Fruit fly (Drosophila melanogaster) whole organism, embryonic: ENCODE measurements around the gene ec.

Experiments
- Bdp1 ChIP-seq: fragments of 200-800 bp; sonication (Bioruptor generic); optimal IDR thresholded peaks from 3 replicates; lab custom pipeline; 2016; ENCODE audit warnings: missing biosample characterization, missing genetic modification characterization
- CG10321 ChIP-seq: fragments of 200-800 bp; sonication (Bioruptor generic); IDR thresholded peaks from 2 replicates; pipeline ENCODE4 v1.3.6; 2022; ENCODE audit warnings: missing biosample characterization, missing genetic modification characterization
- CG10959 ChIP-seq: fragments of 200-800 bp; sonication (Bioruptor generic); IDR thresholded peaks from 2 replicates; pipeline ENCODE4 v1.3.6; 2022; ENCODE audit warnings: missing biosample characterization, missing genetic modification characterization
- CG12071 ChIP-seq: fragments of 200-800 bp; sonication (Bioruptor generic); optimal IDR thresholded peaks from 3 replicates; lab custom pipeline; 2018; ENCODE audit warnings: missing biosample characterization, mild to moderate bottlenecking, missing genetic modification characterization
- CG13296 ChIP-seq: fragments of 200-800 bp; sonication (Bioruptor generic); optimal IDR thresholded peaks from 3 replicates; lab custom pipeline; 2018; ENCODE audit warnings: missing biosample characterization, mild to moderate bottlenecking, missing genetic modification characterization
- CG14667 ChIP-seq: fragments of 200-800 bp; sonication (Bioruptor generic); IDR thresholded peaks from 2 replicates; pipeline ENCODE4 v1.3.6; 2022; ENCODE audit warnings: missing biosample characterization, missing genetic modification characterization
- CG15269 ChIP-seq: fragments of 200-800 bp; sonication (Bioruptor generic); optimal IDR thresholded peaks from 2 replicates; lab custom pipeline; 2018; ENCODE audit warnings: missing biosample characterization, mild to moderate bottlenecking, missing genetic modification characterization, moderate library complexity
- CG16779 ChIP-seq: fragments of 200-800 bp; sonication (Bioruptor generic); IDR thresholded peaks from 2 replicates; pipeline ENCODE4 v1.3.6; 2022; ENCODE audit warnings: missing biosample characterization, missing genetic modification characterization
- CG17359 ChIP-seq: fragments of 200-800 bp; sonication (Bioruptor generic); optimal IDR thresholded peaks from 3 replicates; lab custom pipeline; 2018; ENCODE audit warnings: missing biosample characterization, mild to moderate bottlenecking, missing genetic modification characterization, moderate library complexity
- CG2116 ChIP-seq: fragments of 200-800 bp; sonication (Bioruptor generic); optimal IDR thresholded peaks from 3 replicates; lab custom pipeline; 2018; ENCODE audit warnings: missing biosample characterization, mild to moderate bottlenecking, missing genetic modification characterization
- CG2712 ChIP-seq: fragments of 200-800 bp; optimal IDR thresholded peaks from 3 replicates; lab custom pipeline; 2019; ENCODE audit warnings: missing biosample characterization, mild to moderate bottlenecking, missing genetic modification characterization, moderate library complexity
- CG31388 ChIP-seq: fragments of 200-800 bp; sonication (Bioruptor generic); optimal IDR thresholded peaks from 2 replicates; lab custom pipeline; 2016; ENCODE audit warnings: missing biosample characterization, missing genetic modification characterization
- CG5953 ChIP-seq: fragments of 200-800 bp; sonication (Bioruptor generic); IDR thresholded peaks from 2 replicates; pipeline ENCODE4 v1.3.6; 2022; ENCODE audit warnings: missing biosample characterization, missing genetic modification characterization
- CG6175 ChIP-seq: fragments of 200-800 bp; sonication (Bioruptor generic); IDR thresholded peaks from 3 replicates; pipeline ENCODE4 v1.3.6; 2022; ENCODE audit warnings: missing biosample characterization, missing genetic modification characterization
- CG6765 ChIP-seq: fragments of 200-800 bp; sonication (Bioruptor generic); optimal IDR thresholded peaks from 3 replicates; lab custom pipeline; 2017; ENCODE audit warnings: missing biosample characterization, mild to moderate bottlenecking, missing genetic modification characterization
- CG7987 ChIP-seq: fragments of 200-800 bp; sonication (Bioruptor generic); optimal IDR thresholded peaks from 2 replicates; lab custom pipeline; 2018; ENCODE audit warnings: missing biosample characterization, mild to moderate bottlenecking, missing genetic modification characterization, moderate library complexity
- CG8290 ChIP-seq, 3 experiments: fragments of 200-800 bp; sonication (Bioruptor generic); optimal IDR thresholded peaks; 2 replicates each; lab custom pipeline; 2016 to 2019; ENCODE audit warnings: missing biosample characterization in 3 of 3, missing genetic modification characterization in 3 of 3, mild to moderate bottlenecking in 2 of 3, moderate library complexity in 1 of 3
- CG8359 ChIP-seq: fragments of 200-800 bp; sonication (Bioruptor generic); optimal IDR thresholded peaks from 2 replicates; lab custom pipeline; 2017; ENCODE audit warnings: missing biosample characterization, mild to moderate bottlenecking, missing genetic modification characterization, borderline replicate concordance
- CG9727 ChIP-seq: fragments of 200-800 bp; sonication (Bioruptor generic); optimal IDR thresholded peaks from 3 replicates; lab custom pipeline; 2017; ENCODE audit warnings: missing biosample characterization, mild to moderate bottlenecking, missing genetic modification characterization
- Camta ChIP-seq: fragments of 200-800 bp; sonication (Bioruptor generic); optimal IDR thresholded peaks from 2 replicates; lab custom pipeline; 2016; ENCODE audit warnings: missing biosample characterization, missing genetic modification characterization
- HLH4C ChIP-seq: fragments of 200-800 bp; sonication (Bioruptor generic); IDR thresholded peaks from 3 replicates; pipeline ENCODE4 v1.3.6; 2022; ENCODE audit warnings: missing biosample characterization, missing genetic modification characterization; ENCODE audit not compliant: partially characterized antibody
- Hmr ChIP-seq: fragments of 200-800 bp; sonication (Bioruptor generic); optimal IDR thresholded peaks from 3 replicates; lab custom pipeline; 2017; ENCODE audit warnings: mild to moderate bottlenecking, missing biosample characterization, missing genetic modification reagents, missing genetic modification characterization
- Hsf ChIP-seq: fragments of 200-800 bp; sonication (Bioruptor generic); optimal IDR thresholded peaks from 3 replicates; lab custom pipeline; 2016; ENCODE audit warnings: missing biosample characterization, missing genetic modification characterization
- Poxn ChIP-seq: fragments of 200-800 bp; sonication (Bioruptor generic); IDR thresholded peaks from 2 replicates; pipeline ENCODE4 v1.3.6; 2022; ENCODE audit warnings: missing biosample characterization, missing genetic modification characterization
- Ravus ChIP-seq: fragments of 200-800 bp; sonication (Bioruptor generic); IDR thresholded peaks from 2 replicates; pipeline ENCODE4 v1.3.6; 2022; ENCODE audit warnings: missing biosample characterization, missing genetic modification characterization
- Spps ChIP-seq: fragments of 200-800 bp; sonication (Bioruptor generic); optimal IDR thresholded peaks from 2 replicates; lab custom pipeline; 2018; ENCODE audit warnings: missing biosample characterization, mild to moderate bottlenecking, missing genetic modification characterization
- Taf1 ChIP-seq: fragments of 200-800 bp; sonication (Bioruptor generic); IDR thresholded peaks from 2 replicates; pipeline ENCODE4 v1.3.6; 2022; ENCODE audit warnings: missing biosample characterization, missing genetic modification characterization
- Trl ChIP-seq, 3 experiments: fragments of >200 bp in 2 of 3; fragments of 200-800 bp in 1 of 3; sonication (Bioruptor generic) in 1 of 3; optimal IDR thresholded peaks; 2 replicates in 1 of 3; 3 replicates in 2 of 3; lab custom pipeline; 2016 to 2017; ENCODE audit warnings: missing biosample characterization in 1 of 3, missing genetic modification characterization in 1 of 3
- Vsx1 ChIP-seq: fragments of 200-800 bp; sonication (Bioruptor generic); optimal IDR thresholded peaks from 2 replicates; lab custom pipeline; 2017; ENCODE audit warnings: missing biosample characterization, mild to moderate bottlenecking, missing genetic modification characterization, missing genetic modification reagents
- ab ChIP-seq: fragments of 200-800 bp; sonication (Bioruptor generic); optimal IDR thresholded peaks from 2 replicates; lab custom pipeline; 2016; ENCODE audit warnings: missing biosample characterization, missing genetic modification characterization
- al ChIP-seq: fragments of 200-800 bp; sonication (Bioruptor generic); IDR thresholded peaks from 2 replicates; pipeline ENCODE4 v1.3.6; 2022; ENCODE audit warnings: missing biosample characterization, missing genetic modification characterization
- az2 ChIP-seq: fragments of 200-800 bp; sonication (Bioruptor generic); optimal IDR thresholded peaks from 3 replicates; lab custom pipeline; 2016; ENCODE audit warnings: missing biosample characterization, missing genetic modification characterization
- bab2 ChIP-seq: fragments of 200-800 bp; sonication (Bioruptor generic); optimal IDR thresholded peaks from 2 replicates; lab custom pipeline; 2016; ENCODE audit warnings: missing biosample characterization, missing genetic modification characterization
- bbx ChIP-seq: fragments of 200-800 bp; sonication (Bioruptor generic); IDR thresholded peaks from 2 replicates; pipeline ENCODE4 v1.3.6; 2022; ENCODE audit warnings: missing biosample characterization, missing genetic modification characterization; ENCODE audit not compliant: partially characterized antibody
- btn ChIP-seq: fragments of 200-800 bp; sonication (Bioruptor generic); optimal IDR thresholded peaks from 2 replicates; lab custom pipeline; 2016; ENCODE audit warnings: missing biosample characterization, missing genetic modification characterization
- ci ChIP-seq: fragments of 200-800 bp; sonication (Bioruptor generic); IDR thresholded peaks from 3 replicates; pipeline ENCODE4 v1.3.6; 2022; ENCODE audit warnings: missing biosample characterization, missing genetic modification characterization
- crc ChIP-seq: fragments of 200-800 bp; sonication (Bioruptor generic); optimal IDR thresholded peaks from 2 replicates; lab custom pipeline; 2016; ENCODE audit warnings: missing biosample characterization, missing genetic modification characterization
- dati ChIP-seq: fragments of 200-800 bp; sonication (Bioruptor generic); IDR thresholded peaks from 2 replicates; pipeline ENCODE4 v1.3.6; 2022; ENCODE audit warnings: missing biosample characterization, missing genetic modification characterization
- dysf ChIP-seq: fragments of 200-800 bp; sonication (Bioruptor generic); IDR thresholded peaks from 3 replicates; pipeline ENCODE4 v1.3.6; 2022; ENCODE audit warnings: missing biosample characterization, missing genetic modification characterization
- emc ChIP-seq: fragments of 200-800 bp; sonication (Bioruptor generic); optimal IDR thresholded peaks from 2 replicates; lab custom pipeline; 2016; ENCODE audit warnings: missing biosample characterization, missing genetic modification characterization
- fd96Cb ChIP-seq: fragments of 200-800 bp; sonication (Bioruptor generic); optimal IDR thresholded peaks from 2 replicates; lab custom pipeline; 2018; ENCODE audit warnings: missing biosample characterization, mild to moderate bottlenecking, missing genetic modification characterization, moderate library complexity
- lilli ChIP-seq: fragments of 200-800 bp; sonication (Bioruptor generic); optimal IDR thresholded peaks from 3 replicates; lab custom pipeline; 2016; ENCODE audit warnings: missing biosample characterization, missing genetic modification characterization
- nerfin-1 ChIP-seq: fragments of 200-800 bp; sonication (Bioruptor generic); optimal IDR thresholded peaks from 3 replicates; lab custom pipeline; 2019; ENCODE audit warnings: missing biosample characterization, mild to moderate bottlenecking, missing genetic modification characterization, moderate library complexity
- pfk ChIP-seq: fragments of 200-800 bp; sonication (Bioruptor generic); optimal IDR thresholded peaks from 2 replicates; lab custom pipeline; 2018; ENCODE audit warnings: missing biosample characterization, mild to moderate bottlenecking, missing genetic modification characterization, moderate library complexity
- pzg ChIP-seq: fragments of 200-800 bp; sonication (Bioruptor generic); optimal IDR thresholded peaks from 3 replicates; lab custom pipeline; 2018; ENCODE audit warnings: missing biosample characterization, mild to moderate bottlenecking, missing genetic modification characterization, moderate library complexity
- rib ChIP-seq: fragments of 200-800 bp; sonication (Bioruptor generic); IDR thresholded peaks from 2 replicates; pipeline ENCODE4 v1.3.6; 2022; ENCODE audit warnings: missing biosample characterization, missing genetic modification characterization
- wek ChIP-seq: fragments of 200-800 bp; sonication (Bioruptor generic); optimal IDR thresholded peaks from 3 replicates; lab custom pipeline; 2018; ENCODE audit warnings: missing biosample characterization, mild to moderate bottlenecking, missing genetic modification characterization, moderate library complexity
- zen ChIP-seq: fragments of 200-800 bp; sonication (Bioruptor generic); optimal IDR thresholded peaks from 3 replicates; lab custom pipeline; 2018; ENCODE audit warnings: missing biosample characterization, mild to moderate bottlenecking, missing genetic modification characterization, moderate library complexity
- zfh1 ChIP-seq: fragments of 200-800 bp; sonication (Bioruptor generic); IDR thresholded peaks from 3 replicates; pipeline ENCODE4 v1.3.6; 2022; ENCODE audit warnings: missing biosample characterization, missing genetic modification characterization

Gene ec

DNA sequence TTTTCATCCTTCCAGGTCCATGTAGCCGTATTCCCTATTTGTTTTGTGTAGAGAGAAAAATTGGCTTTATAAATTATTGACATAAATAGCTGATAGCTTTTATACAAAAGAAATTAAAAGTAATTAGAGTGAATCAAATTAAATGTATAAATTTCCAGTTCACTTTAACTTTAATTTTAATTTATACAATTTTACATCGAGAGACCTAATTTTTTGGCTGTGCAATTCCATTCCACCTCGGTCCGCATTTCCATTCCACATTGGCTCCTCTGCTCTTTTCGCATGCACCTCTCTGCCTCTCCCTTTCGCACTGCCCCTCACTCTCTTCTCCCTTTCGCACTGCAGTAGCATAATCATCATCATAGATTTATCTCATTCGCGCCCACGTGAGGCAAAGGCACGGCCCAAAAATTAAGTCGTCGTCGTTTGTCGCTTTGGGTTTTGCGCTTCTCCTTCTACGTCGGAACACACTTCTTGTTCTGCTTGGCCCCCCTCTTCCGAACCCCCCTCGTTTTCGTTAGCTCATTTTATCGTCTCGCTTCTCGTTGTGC lies 32.5 kb upstream of the ec start (continued):
- TF ChIP-seq Hsf (GFP tag; lab: Kevin White, UChicago) (no peak), CG6175 (GFP tag; lab: Robert Waterston, UW) (no peak), pfk (GFP tag; lab: Kevin White, UChicago) (peak; percentile 35), CG31388 (GFP tag; lab: Kevin White, UChicago) (no peak), HLH4C (GFP tag; lab: Robert Waterston, UW) (no peak), CG8359 (GFP tag; lab: Kevin White, UChicago) (no peak), bbx (GFP tag; lab: Robert Waterston, UW) (no peak), CG8290 (GFP tag; optimal IDR thresholded peaks at IDR 0.05; lab: Kevin White, UChicago) (no peak), CG8290 (tag; optimal IDR thresholded peaks at IDR 0.05; lab: Kevin White, UChicago) (no peak), CG10321 (peak; percentile 89), CG7987 (GFP tag; lab: Kevin White, UChicago) (no peak), zen (no peak), ab (GFP tag; lab: Kevin White, UChicago) (no peak), Vsx1 (GFP tag; lab: Kevin White, UChicago) (no peak), lilli (GFP tag; lab: Kevin White, UChicago) (no peak), crc (GFP tag; lab: Kevin White, UChicago) (no peak), CG5953 (GFP tag; lab: Robert Waterston, UW) (no peak), Hmr (peak; percentile 27), wek (GFP tag; lab: Kevin White, UChicago) (no peak), fd96Cb (no peak), CG2116 (GFP tag; lab: Kevin White, UChicago) (no peak), ci (GFP tag; lab: Robert Waterston, UW) (no peak), az2 (GFP tag; lab: Kevin White, UChicago) (no peak), CG14667 (no peak), nerfin-1 (no peak), CG9727 (peak; percentile 16), CG15269 (tag; lab: Kevin White, UChicago) (no peak), Trl (optimal IDR thresholded peaks at IDR 0.05; lab: Kevin White, UChicago) (peak in 1 of 2 experiments; percentile 24), Trl (GFP tag; optimal IDR thresholded peaks at IDR 0.05; lab: Kevin White, UChicago) (no peak), rib (GFP tag; lab: Robert Waterston, UW) (no peak)

DNA sequence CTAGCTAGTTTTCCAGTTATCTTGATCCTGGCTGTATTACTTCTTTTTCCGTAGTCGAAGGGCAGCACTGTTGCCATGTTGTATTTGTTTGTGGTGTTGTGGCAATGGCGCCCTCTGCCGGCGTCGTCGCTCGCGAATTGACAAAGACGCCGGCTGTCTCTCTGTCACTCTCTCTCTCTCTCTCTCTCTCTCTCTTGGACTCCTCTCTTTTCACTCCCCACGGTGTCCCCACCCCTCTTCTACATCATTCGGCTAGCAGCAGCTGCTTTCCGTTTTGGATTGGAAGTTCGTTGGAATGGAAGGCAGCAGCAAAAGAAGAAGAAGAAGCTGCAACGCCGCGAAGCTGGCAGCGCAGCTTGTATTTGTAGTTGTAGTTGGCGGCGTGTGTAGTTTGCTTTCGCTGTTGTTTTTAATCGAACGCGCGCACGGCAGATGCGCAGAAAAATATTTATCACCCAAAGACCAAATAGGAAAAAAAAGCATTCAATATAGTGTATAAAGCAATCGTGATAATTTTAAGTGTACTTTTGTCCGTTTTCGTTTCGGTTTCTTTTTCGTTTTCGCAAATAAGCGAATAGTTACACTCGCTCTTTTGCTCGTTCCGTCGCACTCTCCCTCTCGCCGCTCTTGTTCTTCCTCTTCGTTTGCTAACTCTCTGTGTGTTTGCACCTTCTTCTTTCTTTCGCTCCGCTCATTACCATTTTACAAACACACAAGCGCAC lies 31.7 kb upstream of the ec start:
- TF ChIP-seq dati (no peak), Taf1 (GFP tag; lab: Robert Waterston, UW) (no peak), CG2712 (no peak), Bdp1 (GFP tag; lab: Kevin White, UChicago) (no peak), zfh1 (no peak), al (no peak), btn (no peak), CG16779 (GFP tag; lab: Robert Waterston, UW) (no peak), pzg (GFP tag; lab: Kevin White, UChicago) (no peak), CG17359 (tag; lab: Kevin White, UChicago) (no peak), Camta (GFP tag; lab: Kevin White, UChicago) (no peak), dysf (GFP tag; lab: Robert Waterston, UW) (0 out of 3 replicates have a peak, but pooled peaks have one; percentile 29), CG6765 (GFP tag; lab: Kevin White, UChicago) (no peak), CG13296 (GFP tag; lab: Kevin White, UChicago) (no peak), emc (GFP tag; lab: Kevin White, UChicago) (no peak), nerfin-1 (peak; percentile 57), CG12071 (GFP tag; lab: Kevin White, UChicago) (no peak), ci (GFP tag; lab: Robert Waterston, UW) (peak; percentile 53; the same call in 2 of the 3 replicates), bab2 (GFP tag; lab: Kevin White, UChicago) (no peak), CG10959 (GFP tag; lab: Robert Waterston, UW) (no peak), Poxn (GFP tag; lab: Robert Waterston, UW) (no peak), fd96Cb (no peak), Spps (no peak), Ravus (GFP tag; lab: Robert Waterston, UW) (no peak)
